Worm (Caenorhabditis elegans): ENCODE results near the gene hot-2.

ce11 chrV:19152328-19152727, 22.2 kb upstream of the hot-2 start, which contains the start of gene Y39B6A.69:
- TF ChIP-seq mcd-1 (GFP tag; IDR thresholded peaks at IDR 0.05) (no peak), rcor-1 (GFP tag; IDR thresholded peaks at IDR 0.05) (no peak), ama-1 (optimal IDR thresholded peaks at IDR 0.05) (no peak), ama-1 (GFP tag; optimal IDR thresholded peaks at IDR 0.05) (no peak), tbx-9 (tag; optimal IDR thresholded peaks at IDR 0.05; ENCODE audit: borderline replicate concordance) (no peak), Y95B8A.8 (GFP tag; IDR thresholded peaks at IDR 0.05) (no peak), nhr-120 (GFP tag; IDR thresholded peaks at IDR 0.05) (no peak)
